Fruit fly (Drosophila melanogaster): ENCODE results near the gene CG6959.

DNA sequence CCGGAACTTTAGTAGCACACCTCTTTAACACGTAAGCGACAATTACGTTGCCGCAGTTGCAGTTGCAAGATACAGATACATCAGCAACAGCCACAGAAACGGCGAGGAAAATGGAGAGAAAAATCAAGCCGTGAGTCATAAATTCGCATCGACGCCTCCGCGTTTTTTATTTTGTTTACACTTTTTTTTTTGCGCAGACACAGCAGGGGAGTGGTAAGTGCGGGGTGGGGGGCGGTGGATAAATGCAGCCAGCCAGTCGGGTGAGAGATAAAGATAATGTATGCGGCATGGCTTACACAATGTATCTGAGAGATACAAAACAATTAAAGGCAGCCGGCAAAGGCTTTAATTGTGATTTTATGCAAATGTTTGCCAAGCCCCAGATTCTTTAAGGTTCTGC, 4.1 kb downstream of the CG6959 start:
- TF ChIP-seq CG8478 (optimal IDR thresholded peaks at IDR 0.05): no peak
- no peak for TF ChIP-seq Dll (optimal IDR thresholded peaks at IDR 0.05)
- no peak for TF ChIP-seq pan (optimal IDR thresholded peaks at IDR 0.05)
- no peak for TF ChIP-seq EcR (GFP tag; optimal IDR thresholded peaks at IDR 0.05)

Data from whole organism.